Fruit fly (Drosophila melanogaster) whole organism, embryonic: Measurements from ENCODE around the gene CG9270.

ENCODE experiments used
- Abd-B ChIP-seq: fragments of 200-800 bp; sonication (Bioruptor generic); optimal IDR thresholded peaks from 2 replicates; lab custom pipeline; 2018; ENCODE audit warnings: missing biosample characterization, mild to moderate bottlenecking, missing genetic modification characterization, moderate library complexity
- CG11723 ChIP-seq: fragments of 200-800 bp; sonication (Bioruptor generic); optimal IDR thresholded peaks from 2 replicates; lab custom pipeline; 2017; ENCODE audit warnings: missing biosample characterization, mild to moderate bottlenecking, missing genetic modification characterization
- CG15269 ChIP-seq: fragments of 200-800 bp; sonication (Bioruptor generic); optimal IDR thresholded peaks from 2 replicates; lab custom pipeline; 2018; ENCODE audit warnings: missing biosample characterization, mild to moderate bottlenecking, missing genetic modification characterization, moderate library complexity
- CG1603 ChIP-seq: fragments of 200-800 bp; sonication (Bioruptor generic); optimal IDR thresholded peaks from 2 replicates; lab custom pipeline; 2019; ENCODE audit warnings: missing biosample characterization, mild to moderate bottlenecking, missing genetic modification characterization, moderate library complexity
- CG17612 ChIP-seq: fragments of 200-800 bp; sonication (Bioruptor generic); IDR thresholded peaks from 2 replicates; pipeline ENCODE4 v1.3.6; 2022; ENCODE audit warnings: missing biosample characterization, missing genetic modification characterization
- CG17829 ChIP-seq: fragments of 200-800 bp; optimal IDR thresholded peaks from 2 replicates; lab custom pipeline; 2019; ENCODE audit warnings: missing biosample characterization, mild to moderate bottlenecking, missing genetic modification characterization, moderate library complexity
- CG18262 ChIP-seq: fragments of 200-800 bp; optimal IDR thresholded peaks from 3 replicates; lab custom pipeline; 2019; ENCODE audit warnings: missing biosample characterization, mild to moderate bottlenecking, missing genetic modification characterization, moderate library complexity
- CG18476 ChIP-seq: fragments of 200-800 bp; sonication (Bioruptor generic); optimal IDR thresholded peaks from 2 replicates; lab custom pipeline; 2016; ENCODE audit warnings: missing biosample characterization, mild to moderate bottlenecking, missing genetic modification characterization
- CG30403 ChIP-seq: fragments of 200-800 bp; sonication (Bioruptor generic); optimal IDR thresholded peaks from 3 replicates; lab custom pipeline; 2016; ENCODE audit warnings: missing biosample characterization, missing genetic modification characterization
- CG30431 ChIP-seq: fragments of 200-800 bp; sonication (Bioruptor generic); optimal IDR thresholded peaks from 2 replicates; lab custom pipeline; 2017; ENCODE audit warnings: missing biosample characterization, missing genetic modification characterization
- CG32767 ChIP-seq: fragments of 200-800 bp; sonication (Bioruptor generic); IDR thresholded peaks from 2 replicates; pipeline ENCODE4 v1.3.6; 2022; ENCODE audit warnings: missing biosample characterization, missing genetic modification characterization
- CG7357 ChIP-seq: fragments of 200-800 bp; sonication (Bioruptor generic); IDR thresholded peaks from 3 replicates; pipeline ENCODE4 v1.3.6; 2022; ENCODE audit warnings: missing biosample characterization, missing genetic modification characterization
- CG8281 ChIP-seq: fragments of 200-800 bp; sonication (Bioruptor generic); optimal IDR thresholded peaks from 2 replicates; lab custom pipeline; 2018; ENCODE audit warnings: missing biosample characterization, mild to moderate bottlenecking, missing genetic modification characterization, moderate library complexity
- E2f1 ChIP-seq: fragments of 200-800 bp; sonication (Bioruptor generic); IDR thresholded peaks from 2 replicates; pipeline ENCODE4 v1.3.6; 2022; ENCODE audit warnings: missing biosample characterization, missing genetic modification characterization
- Fer2 ChIP-seq: fragments of 200-800 bp; sonication (Bioruptor generic); optimal IDR thresholded peaks from 2 replicates; lab custom pipeline; 2018; ENCODE audit warnings: missing biosample characterization, mild to moderate bottlenecking, missing genetic modification characterization, moderate library complexity
- HLH4C ChIP-seq: fragments of 200-800 bp; sonication (Bioruptor generic); IDR thresholded peaks from 3 replicates; pipeline ENCODE4 v1.3.6; 2022; ENCODE audit warnings: missing biosample characterization, missing genetic modification characterization; ENCODE audit not compliant: partially characterized antibody
- Hmr ChIP-seq: fragments of 200-800 bp; sonication (Bioruptor generic); optimal IDR thresholded peaks from 3 replicates; lab custom pipeline; 2017; ENCODE audit warnings: mild to moderate bottlenecking, missing biosample characterization, missing genetic modification reagents, missing genetic modification characterization
- Hr78 ChIP-seq, 2 experiments: fragments of 200-800 bp in 1 of 2; fragments of >200 bp in 1 of 2; sonication (Bioruptor generic) in 1 of 2; optimal IDR thresholded peaks; 2 replicates each; lab custom pipeline; 2017 to 2019; ENCODE audit warnings: missing biosample characterization in 2 of 2, missing genetic modification characterization in 2 of 2, mild to moderate bottlenecking in 1 of 2, moderate library complexity in 1 of 2
- NC2β ChIP-seq: fragments of 200-800 bp; sonication (Bioruptor generic); optimal IDR thresholded peaks from 2 replicates; lab custom pipeline; 2016; ENCODE audit warnings: missing biosample characterization, missing genetic modification characterization
- Neu2 ChIP-seq: fragments of 200-800 bp; sonication (Bioruptor generic); optimal IDR thresholded peaks from 3 replicates; lab custom pipeline; 2016; ENCODE audit warnings: missing biosample characterization, missing genetic modification characterization, borderline replicate concordance
- Nf-YB ChIP-seq: fragments of 200-800 bp; sonication (Bioruptor generic); optimal IDR thresholded peaks from 3 replicates; lab custom pipeline; 2019; ENCODE audit warnings: missing biosample characterization, mild to moderate bottlenecking, missing genetic modification characterization, moderate library complexity
- Ravus ChIP-seq: fragments of 200-800 bp; sonication (Bioruptor generic); IDR thresholded peaks from 2 replicates; pipeline ENCODE4 v1.3.6; 2022; ENCODE audit warnings: missing biosample characterization, missing genetic modification characterization
- Sox102F ChIP-seq: fragments of 200-800 bp; sonication (Bioruptor generic); optimal IDR thresholded peaks from 2 replicates; lab custom pipeline; 2018; ENCODE audit warnings: missing biosample characterization, mild to moderate bottlenecking, missing genetic modification characterization, moderate library complexity
- Sry-δ ChIP-seq: fragments of 200-800 bp; sonication (Bioruptor generic); optimal IDR thresholded peaks from 2 replicates; lab custom pipeline; 2016; ENCODE audit warnings: missing biosample characterization, missing genetic modification characterization
- Ssrp ChIP-seq: fragments of 200-800 bp; sonication (Bioruptor generic); optimal IDR thresholded peaks from 2 replicates; lab custom pipeline; 2018; ENCODE audit warnings: missing biosample characterization, mild to moderate bottlenecking, missing genetic modification characterization, moderate library complexity
- Taf1 ChIP-seq: fragments of 200-800 bp; sonication (Bioruptor generic); IDR thresholded peaks from 2 replicates; pipeline ENCODE4 v1.3.6; 2022; ENCODE audit warnings: missing biosample characterization, missing genetic modification characterization
- Xrp1 ChIP-seq: fragments of 200-800 bp; sonication (Bioruptor generic); IDR thresholded peaks from 2 replicates; pipeline ENCODE4 v1.3.6; 2022; ENCODE audit warnings: missing biosample characterization, missing genetic modification characterization
- ase ChIP-seq: fragments of 200-800 bp; sonication (Bioruptor generic); IDR thresholded peaks from 3 replicates; pipeline ENCODE4 v1.3.6; 2022; ENCODE audit warnings: missing biosample characterization, missing genetic modification characterization
- bowl ChIP-seq: fragments of 200-800 bp; sonication (Bioruptor generic); IDR thresholded peaks from 2 replicates; pipeline ENCODE4 v1.3.6; 2022; ENCODE audit warnings: missing biosample characterization, missing genetic modification characterization
- croc ChIP-seq: fragments of 200-800 bp; sonication (Bioruptor generic); conservative IDR thresholded peaks from 3 replicates; pipeline ENCODE4 v1.3.6; 2022; ENCODE audit warnings: missing biosample characterization, missing genetic modification characterization
- dmrt99B ChIP-seq: fragments of 200-800 bp; sonication (Bioruptor generic); optimal IDR thresholded peaks from 2 replicates; lab custom pipeline; 2018; ENCODE audit warnings: missing biosample characterization, mild to moderate bottlenecking, missing genetic modification characterization, moderate library complexity
- dpn ChIP-seq, 2 experiments: fragments of 200-800 bp; sonication (Bioruptor generic); optimal IDR thresholded peaks; 3 replicates each; lab custom pipeline; 2016; ENCODE audit warnings: missing biosample characterization in 2 of 2, missing genetic modification characterization in 2 of 2
- eve ChIP-seq, 2 experiments: fragments of >200 bp; optimal IDR thresholded peaks; 2 replicates each; lab custom pipeline; 2017; ENCODE audit warnings: missing biosample characterization in 2 of 2, missing genetic modification characterization in 2 of 2
- exex ChIP-seq: fragments of 200-800 bp; sonication (Bioruptor generic); optimal IDR thresholded peaks from 4 replicates; lab custom pipeline; 2018; ENCODE audit warnings: missing biosample characterization, mild to moderate bottlenecking, missing genetic modification characterization, moderate library complexity
- fd102C ChIP-seq: fragments of 200-800 bp; sonication (Bioruptor generic); optimal IDR thresholded peaks from 2 replicates; lab custom pipeline; 2018; ENCODE audit warnings: missing biosample characterization, mild to moderate bottlenecking, missing genetic modification characterization, moderate library complexity
- gce ChIP-seq: fragments of 200-800 bp; sonication (Bioruptor generic); IDR thresholded peaks from 3 replicates; pipeline ENCODE4 v1.3.6; 2022; ENCODE audit warnings: missing biosample characterization, missing genetic modification characterization
- gem ChIP-seq: fragments of 200-800 bp; sonication (Bioruptor generic); optimal IDR thresholded peaks from 2 replicates; lab custom pipeline; 2019; ENCODE audit warnings: missing biosample characterization, mild to moderate bottlenecking, missing genetic modification characterization, moderate library complexity
- gsb-n ChIP-seq: fragments of 200-800 bp; sonication (Bioruptor generic); optimal IDR thresholded peaks from 3 replicates; lab custom pipeline; 2018; ENCODE audit warnings: missing biosample characterization, mild to moderate bottlenecking, missing genetic modification characterization
- hb ChIP-seq: fragments of 200-800 bp; sonication (Bioruptor generic); IDR thresholded peaks from 3 replicates; pipeline ENCODE4 v1.3.6; 2022; ENCODE audit warnings: missing biosample characterization, missing genetic modification characterization; ENCODE audit not compliant: partially characterized antibody
- jumu ChIP-seq: fragments of 200-800 bp; sonication (Bioruptor generic); optimal IDR thresholded peaks from 3 replicates; lab custom pipeline; 2016; ENCODE audit warnings: missing biosample characterization, missing genetic modification characterization
- ken ChIP-seq: fragments of 200-800 bp; sonication (Bioruptor generic); IDR thresholded peaks from 3 replicates; pipeline ENCODE4 v1.3.6; 2022; ENCODE audit warnings: missing biosample characterization, missing genetic modification characterization
- lola ChIP-seq, 3 experiments: fragments of >200 bp in 2 of 3; fragments of 200-800 bp in 1 of 3; sonication (Bioruptor generic) in 1 of 3; optimal IDR thresholded peaks; 2 replicates each; lab custom pipeline; 2017 to 2019; ENCODE audit warnings: missing biosample characterization in 3 of 3, missing genetic modification characterization in 3 of 3, mild to moderate bottlenecking in 1 of 3, moderate library complexity in 1 of 3
- onecut ChIP-seq: fragments of 200-800 bp; sonication (Bioruptor generic); IDR thresholded peaks from 2 replicates; pipeline ENCODE4 v1.3.6; 2022; ENCODE audit warnings: missing biosample characterization, missing genetic modification characterization
- pita ChIP-seq: fragments of 200-800 bp; sonication (Bioruptor generic); optimal IDR thresholded peaks from 2 replicates; lab custom pipeline; 2017; ENCODE audit warnings: missing biosample characterization, mild to moderate bottlenecking, missing genetic modification characterization
- prd ChIP-seq, 3 experiments: fragments of >200 bp in 2 of 3; fragments of 200-800 bp in 1 of 3; sonication (Bioruptor generic) in 1 of 3; optimal IDR thresholded peaks in 2 of 3; IDR thresholded peaks in 1 of 3; 2 replicates in 2 of 3; 3 replicates in 1 of 3; pipeline versions ENCODE4 v1.3.6 to Lab custom; 2017 to 2022; ENCODE audit warnings: missing biosample characterization in 1 of 3, missing genetic modification characterization in 1 of 3
- pzg ChIP-seq: fragments of 200-800 bp; sonication (Bioruptor generic); optimal IDR thresholded peaks from 3 replicates; lab custom pipeline; 2018; ENCODE audit warnings: missing biosample characterization, mild to moderate bottlenecking, missing genetic modification characterization, moderate library complexity
- sug ChIP-seq: fragments of 200-800 bp; optimal IDR thresholded peaks from 2 replicates; lab custom pipeline; 2019; ENCODE audit warnings: missing biosample characterization, mild to moderate bottlenecking, missing genetic modification characterization, moderate library complexity
- tna ChIP-seq: fragments of 200-800 bp; sonication (Bioruptor generic); IDR thresholded peaks from 2 replicates; pipeline ENCODE4 v1.3.6; 2022; ENCODE audit warnings: missing biosample characterization, missing genetic modification characterization; ENCODE audit not compliant: partially characterized antibody

The CG9270 gene

dm6 chr2L:20965001-20965400, 31.1 kb upstream of the CG9270 start (continued):
- no peak for TF ChIP-seq CG11723
- TF ChIP-seq, all 482 proteins: peak for 5

DNA sequence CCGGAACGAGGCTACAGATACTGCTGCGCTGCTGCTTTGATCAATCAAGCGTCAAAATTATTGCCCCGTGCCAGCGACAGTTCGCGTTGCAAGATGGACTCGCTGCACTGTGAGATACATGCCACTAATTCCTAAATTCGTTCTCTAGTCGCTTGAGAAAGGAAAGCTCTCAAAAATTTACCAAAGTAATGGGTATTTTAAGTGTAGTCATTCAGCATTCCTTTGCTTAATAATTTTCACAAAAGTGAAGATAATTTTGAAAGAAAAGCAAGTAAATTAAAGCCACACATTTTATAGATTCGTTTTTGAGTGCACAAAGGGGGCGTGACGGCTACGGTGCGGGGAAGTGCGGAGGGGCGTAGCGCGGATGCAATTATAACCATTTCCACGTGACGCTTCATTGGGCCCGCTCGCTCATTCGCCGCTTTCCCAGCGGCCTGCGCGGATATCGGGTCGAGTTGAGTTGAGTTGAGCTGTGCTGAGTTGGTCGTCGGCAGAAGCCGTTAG, 26.2 kb upstream of the CG9270 start:
- no peak for TF ChIP-seq CG30403 (GFP tag; lab: Kevin White, UChicago)
- TF ChIP-seq ase (GFP tag; lab: Robert Waterston, UW), result no peak
- TF ChIP-seq Nf-YB (GFP tag; lab: Kevin White, UChicago), result no peak
- no peak for TF ChIP-seq tna (GFP tag; lab: Robert Waterston, UW)
- TF ChIP-seq CG17829 (tag; lab: Kevin White, UChicago), result no peak
- TF ChIP-seq HLH4C (GFP tag; lab: Robert Waterston, UW), result no peak
- TF ChIP-seq prd (optimal IDR thresholded peaks at IDR 0.05; lab: Kevin White, UChicago), result no peak
- no peak for TF ChIP-seq prd (GFP tag; IDR thresholded peaks at IDR 0.05; lab: Robert Waterston, UW)
- TF ChIP-seq lola (GFP tag; optimal IDR thresholded peaks at IDR 0.05; lab: Kevin White, UChicago), result no peak
- TF ChIP-seq sug (tag; lab: Kevin White, UChicago), result no peak
- no peak for TF ChIP-seq Ssrp
- no peak for TF ChIP-seq onecut
- no peak for TF ChIP-seq Fer2 (tag; lab: Kevin White, UChicago)
- TF ChIP-seq Taf1 (GFP tag; lab: Robert Waterston, UW), result no peak
- no peak for TF ChIP-seq Hmr (GFP tag; lab: Kevin White, UChicago)
- no peak for TF ChIP-seq CG30431
- TF ChIP-seq CG32767 (GFP tag; lab: Robert Waterston, UW), result no peak
- no peak for TF ChIP-seq CG8281 (tag; lab: Kevin White, UChicago)
- no peak for TF ChIP-seq Ravus (GFP tag; lab: Robert Waterston, UW)
- no peak for TF ChIP-seq E2f1 (GFP tag; lab: Robert Waterston, UW)
- TF ChIP-seq Sry-δ (GFP tag; lab: Kevin White, UChicago), result no peak
- TF ChIP-seq hb (GFP tag; lab: Robert Waterston, UW), result no peak
- TF ChIP-seq CG18262 (tag; lab: Kevin White, UChicago), result peak; percentile 10
- no peak for TF ChIP-seq eve (GFP tag; optimal IDR thresholded peaks at IDR 0.05; lab: Kevin White, UChicago)
- TF ChIP-seq exex (tag; lab: Kevin White, UChicago), result no peak
- no peak for TF ChIP-seq gce (GFP tag; lab: Robert Waterston, UW)
- TF ChIP-seq Hr78 (GFP tag; optimal IDR thresholded peaks at IDR 0.05; lab: Kevin White, UChicago), result no peak
- TF ChIP-seq croc, result no peak
- no peak for TF ChIP-seq fd102C
- no peak for TF ChIP-seq Abd-B (GFP tag; lab: Kevin White, UChicago)
- TF ChIP-seq jumu (GFP tag; lab: Kevin White, UChicago), result no peak
- no peak for TF ChIP-seq Neu2 (GFP tag; lab: Kevin White, UChicago)
- TF ChIP-seq pzg (GFP tag; lab: Kevin White, UChicago), result no peak
- no peak for TF ChIP-seq Xrp1 (GFP tag; lab: Robert Waterston, UW)
- peak; percentile 11 for TF ChIP-seq gsb-n (tag; lab: Kevin White, UChicago)
- no peak for TF ChIP-seq NC2β
- TF ChIP-seq pita (GFP tag; lab: Kevin White, UChicago), result no peak
- no peak for TF ChIP-seq CG17612 (GFP tag; lab: Robert Waterston, UW)
- TF ChIP-seq CG15269 (tag; lab: Kevin White, UChicago), result no peak
- no peak for TF ChIP-seq ken (GFP tag; lab: Robert Waterston, UW)
- TF ChIP-seq CG7357 (GFP tag; lab: Robert Waterston, UW), result no peak
- TF ChIP-seq dmrt99B (tag; lab: Kevin White, UChicago), result no peak
- no peak for TF ChIP-seq bowl (GFP tag; lab: Robert Waterston, UW)
- peak; percentile 1 for TF ChIP-seq Sox102F (GFP tag; lab: Kevin White, UChicago)
- TF ChIP-seq dpn (GFP tag; optimal IDR thresholded peaks at IDR 0.05; lab: Kevin White, UChicago), result no peak
- TF ChIP-seq CG1603 (tag; lab: Kevin White, UChicago), result peak; percentile 21
- peak; percentile 6 for TF ChIP-seq gem (tag; lab: Kevin White, UChicago)
- no peak for TF ChIP-seq CG18476 (GFP tag; lab: Kevin White, UChicago)
